Worm (Caenorhabditis elegans): ENCODE measurements around the gene F55A11.6.

- TF ChIP-seq elt-3 (tag; optimal IDR thresholded peaks at IDR 0.05) (no peak), lsy-2 (tag; optimal IDR thresholded peaks at IDR 0.05) (no peak), unc-62 (GFP tag; optimal IDR thresholded peaks at IDR 0.05) (no peak), lin-13 (tag; optimal IDR thresholded peaks at IDR 0.05) (no peak), pha-4 (tag; optimal IDR thresholded peaks at IDR 0.05) (no peak), nhr-237 (tag; optimal IDR thresholded peaks at IDR 0.05) (no peak), nhr-76 (tag; optimal IDR thresholded peaks at IDR 0.05) (no peak), hlh-1 (tag; optimal IDR thresholded peaks at IDR 0.05) (no peak), bed-3 (GFP tag; optimal IDR thresholded peaks at IDR 0.05) (no peak), snpc-4 (tag; optimal IDR thresholded peaks at IDR 0.05) (no peak), ces-1 (GFP tag; optimal IDR thresholded peaks at IDR 0.05) (no peak)
Measured at ce11 chrV:11818064-11818463, 41.4 kb downstream of the F55A11.6 start.

All from whole organism, mixed stage, embryonic.